Fruit fly (Drosophila melanogaster) whole organism, embryonic: Measurements from ENCODE around the gene Rh5.

Experiments used
- Abd-B ChIP-seq: fragments of 200-800 bp; sonication (Bioruptor generic); optimal IDR thresholded peaks from 2 replicates; lab custom pipeline; 2018; ENCODE audit warnings: missing biosample characterization, mild to moderate bottlenecking, missing genetic modification characterization, moderate library complexity
- Ada2b ChIP-seq: fragments of 200-800 bp; sonication (Bioruptor generic); IDR thresholded peaks from 2 replicates; pipeline ENCODE4 v1.3.6; 2022; ENCODE audit warnings: missing biosample characterization, missing genetic modification characterization
- CG10274 ChIP-seq: fragments of 200-800 bp; sonication (Bioruptor generic); optimal IDR thresholded peaks from 3 replicates; lab custom pipeline; 2017; ENCODE audit warnings: missing biosample characterization, mild to moderate bottlenecking, missing genetic modification characterization
- CG10959 ChIP-seq: fragments of 200-800 bp; sonication (Bioruptor generic); IDR thresholded peaks from 2 replicates; pipeline ENCODE4 v1.3.6; 2022; ENCODE audit warnings: missing biosample characterization, missing genetic modification characterization
- CG14667 ChIP-seq: fragments of 200-800 bp; sonication (Bioruptor generic); IDR thresholded peaks from 2 replicates; pipeline ENCODE4 v1.3.6; 2022; ENCODE audit warnings: missing biosample characterization, missing genetic modification characterization
- CG14860 ChIP-seq: fragments of 200-800 bp; sonication (Bioruptor generic); IDR thresholded peaks from 3 replicates; pipeline ENCODE4 v1.3.6; 2022; ENCODE audit warnings: missing biosample characterization, missing genetic modification characterization; ENCODE audit not compliant: partially characterized antibody
- CG1602 ChIP-seq: fragments of 200-800 bp; sonication (Bioruptor generic); optimal IDR thresholded peaks from 3 replicates; lab custom pipeline; 2016; ENCODE audit warnings: missing biosample characterization, missing genetic modification characterization
- CG17568 ChIP-seq: fragments of 200-800 bp; sonication (Bioruptor generic); optimal IDR thresholded peaks from 2 replicates; lab custom pipeline; 2018; ENCODE audit warnings: missing biosample characterization, mild to moderate bottlenecking, missing genetic modification characterization, moderate library complexity
- CG17612 ChIP-seq: fragments of 200-800 bp; sonication (Bioruptor generic); IDR thresholded peaks from 2 replicates; pipeline ENCODE4 v1.3.6; 2022; ENCODE audit warnings: missing biosample characterization, missing genetic modification characterization
- CG17912 ChIP-seq: fragments of 200-800 bp; sonication (Bioruptor generic); optimal IDR thresholded peaks from 2 replicates; lab custom pipeline; 2018; ENCODE audit warnings: missing biosample characterization, mild to moderate bottlenecking, missing genetic modification characterization
- CG31224 ChIP-seq: fragments of 200-800 bp; sonication (Bioruptor generic); IDR thresholded peaks from 2 replicates; pipeline ENCODE4 v1.3.6; 2022; ENCODE audit warnings: missing biosample characterization, missing genetic modification characterization
- CG31388 ChIP-seq: fragments of 200-800 bp; sonication (Bioruptor generic); optimal IDR thresholded peaks from 2 replicates; lab custom pipeline; 2016; ENCODE audit warnings: missing biosample characterization, missing genetic modification characterization
- CG3407 ChIP-seq: fragments of 200-800 bp; sonication (Bioruptor generic); optimal IDR thresholded peaks from 2 replicates; lab custom pipeline; 2018; ENCODE audit warnings: missing biosample characterization, mild to moderate bottlenecking, missing genetic modification characterization
- CG34224 ChIP-seq: fragments of 200-800 bp; sonication (Bioruptor generic); IDR thresholded peaks from 3 replicates; pipeline ENCODE4 v1.3.6; 2022; ENCODE audit warnings: missing biosample characterization, missing genetic modification characterization; ENCODE audit not compliant: partially characterized antibody
- CG34422 ChIP-seq: fragments of 200-800 bp; sonication (Bioruptor generic); IDR thresholded peaks from 3 replicates; pipeline ENCODE4 v1.3.6; 2022; ENCODE audit warnings: missing biosample characterization, missing genetic modification characterization
- CG3847 ChIP-seq: fragments of 200-800 bp; sonication (Bioruptor generic); IDR thresholded peaks from 2 replicates; pipeline ENCODE4 v1.3.6; 2022; ENCODE audit warnings: missing biosample characterization, missing genetic modification characterization
- CG3995 ChIP-seq: fragments of 200-800 bp; sonication (Bioruptor generic); optimal IDR thresholded peaks from 3 replicates; lab custom pipeline; 2016; ENCODE audit warnings: missing biosample characterization, missing genetic modification characterization
- CG4282 ChIP-seq: fragments of 200-800 bp; sonication (Bioruptor generic); optimal IDR thresholded peaks from 2 replicates; lab custom pipeline; 2016; ENCODE audit warnings: missing biosample characterization, missing genetic modification characterization
- CG43689 ChIP-seq: fragments of 200-800 bp; sonication (Bioruptor generic); IDR thresholded peaks from 2 replicates; pipeline ENCODE4 v1.3.6; 2022; ENCODE audit warnings: missing biosample characterization, missing genetic modification characterization
- CG7372 ChIP-seq: fragments of 200-800 bp; sonication (Bioruptor generic); IDR thresholded peaks from 2 replicates; pipeline ENCODE4 v1.3.6; 2022; ENCODE audit warnings: missing biosample characterization, missing genetic modification characterization
- CG9609 ChIP-seq: fragments of 200-800 bp; sonication (Bioruptor generic); optimal IDR thresholded peaks from 3 replicates; lab custom pipeline; 2016; ENCODE audit warnings: missing biosample characterization, missing genetic modification characterization
- CG9817 ChIP-seq: fragments of 200-800 bp; sonication (Bioruptor generic); optimal IDR thresholded peaks from 2 replicates; lab custom pipeline; 2018; ENCODE audit warnings: missing biosample characterization, mild to moderate bottlenecking, missing genetic modification characterization, moderate library complexity
- CHES-1-like ChIP-seq: fragments of 200-800 bp; sonication (Bioruptor generic); optimal IDR thresholded peaks from 2 replicates; lab custom pipeline; 2016; ENCODE audit warnings: missing biosample characterization, missing genetic modification characterization
- CkIIα-i1 ChIP-seq: fragments of 200-800 bp; sonication (Bioruptor generic); IDR thresholded peaks from 2 replicates; pipeline ENCODE4 v1.3.6; 2022; ENCODE audit warnings: missing biosample characterization, missing genetic modification characterization
- ERR ChIP-seq: fragments of 200-800 bp; sonication (Bioruptor generic); optimal IDR thresholded peaks from 2 replicates; lab custom pipeline; 2016; ENCODE audit warnings: missing biosample characterization, missing genetic modification characterization
- Ets97D ChIP-seq: fragments of 200-800 bp; sonication (Bioruptor generic); optimal IDR thresholded peaks from 3 replicates; lab custom pipeline; 2016; ENCODE audit warnings: missing biosample characterization, missing genetic modification characterization
- Fer2 ChIP-seq: fragments of 200-800 bp; sonication (Bioruptor generic); optimal IDR thresholded peaks from 2 replicates; lab custom pipeline; 2018; ENCODE audit warnings: missing biosample characterization, mild to moderate bottlenecking, missing genetic modification characterization, moderate library complexity
- HLHmδ ChIP-seq: fragments of 200-800 bp; sonication (Bioruptor generic); optimal IDR thresholded peaks from 2 replicates; lab custom pipeline; 2018; ENCODE audit warnings: missing biosample characterization, mild to moderate bottlenecking, missing genetic modification characterization, moderate library complexity
- Hr3 ChIP-seq: fragments of 200-800 bp; sonication (Bioruptor generic); optimal IDR thresholded peaks from 3 replicates; lab custom pipeline; 2016; ENCODE audit warnings: missing biosample characterization, missing genetic modification characterization
- Kr ChIP-seq: fragments of 200-800 bp; sonication (Bioruptor generic); optimal IDR thresholded peaks from 2 replicates; lab custom pipeline; 2017; ENCODE audit warnings: missing biosample characterization, mild to moderate bottlenecking, missing genetic modification characterization
- Nf-YC ChIP-seq: fragments of 200-800 bp; optimal IDR thresholded peaks from 3 replicates; lab custom pipeline; 2019; ENCODE audit warnings: missing biosample characterization, mild to moderate bottlenecking, missing genetic modification characterization, moderate library complexity
- Sox102F ChIP-seq: fragments of 200-800 bp; sonication (Bioruptor generic); optimal IDR thresholded peaks from 2 replicates; lab custom pipeline; 2018; ENCODE audit warnings: missing biosample characterization, mild to moderate bottlenecking, missing genetic modification characterization, moderate library complexity
- caup ChIP-seq: fragments of 200-800 bp; sonication (Bioruptor generic); optimal IDR thresholded peaks from 3 replicates; lab custom pipeline; 2017; ENCODE audit warnings: missing biosample characterization, mild to moderate bottlenecking, missing genetic modification characterization, moderate library complexity; ENCODE audit not compliant: severe bottlenecking
- emc ChIP-seq: fragments of 200-800 bp; sonication (Bioruptor generic); optimal IDR thresholded peaks from 2 replicates; lab custom pipeline; 2016; ENCODE audit warnings: missing biosample characterization, missing genetic modification characterization
- ems ChIP-seq: fragments of 200-800 bp; sonication (Bioruptor generic); optimal IDR thresholded peaks from 3 replicates; lab custom pipeline; 2016; ENCODE audit warnings: missing biosample characterization, missing genetic modification characterization
- exex ChIP-seq: fragments of 200-800 bp; sonication (Bioruptor generic); optimal IDR thresholded peaks from 4 replicates; lab custom pipeline; 2018; ENCODE audit warnings: missing biosample characterization, mild to moderate bottlenecking, missing genetic modification characterization, moderate library complexity
- lbe ChIP-seq: fragments of 200-800 bp; sonication (Bioruptor generic); optimal IDR thresholded peaks from 2 replicates; lab custom pipeline; 2016; ENCODE audit warnings: missing biosample characterization, mild to moderate bottlenecking, missing genetic modification characterization
- mam ChIP-seq: fragments of 200-800 bp; sonication (Bioruptor generic); optimal IDR thresholded peaks from 3 replicates; lab custom pipeline; 2016; ENCODE audit warnings: missing biosample characterization, missing genetic modification characterization
- oc ChIP-seq: fragments of 200-800 bp; sonication (Bioruptor generic); optimal IDR thresholded peaks from 2 replicates; lab custom pipeline; 2018; ENCODE audit warnings: missing biosample characterization, mild to moderate bottlenecking, missing genetic modification characterization, moderate library complexity
- psq ChIP-seq: fragments of 200-800 bp; sonication (Bioruptor generic); optimal IDR thresholded peaks from 2 replicates; lab custom pipeline; 2017; ENCODE audit warnings: missing biosample characterization, missing genetic modification characterization
- pum ChIP-seq: fragments of 200-800 bp; sonication (Bioruptor generic); optimal IDR thresholded peaks from 2 replicates; lab custom pipeline; 2016; ENCODE audit warnings: missing biosample characterization, missing genetic modification characterization
- trh ChIP-seq: fragments of 200-800 bp; sonication (Bioruptor generic); optimal IDR thresholded peaks from 2 replicates; lab custom pipeline; 2016; ENCODE audit warnings: missing biosample characterization, missing genetic modification characterization
- zen ChIP-seq: fragments of 200-800 bp; sonication (Bioruptor generic); optimal IDR thresholded peaks from 3 replicates; lab custom pipeline; 2018; ENCODE audit warnings: missing biosample characterization, mild to moderate bottlenecking, missing genetic modification characterization, moderate library complexity
- zen2 ChIP-seq: fragments of 200-800 bp; sonication (Bioruptor generic); IDR thresholded peaks from 3 replicates; pipeline ENCODE4 v1.3.6; 2022; ENCODE audit warnings: missing biosample characterization, missing genetic modification characterization; ENCODE audit not compliant: partially characterized antibody
- zfh2 ChIP-seq: fragments of 200-800 bp; sonication (Bioruptor generic); optimal IDR thresholded peaks from 2 replicates; lab custom pipeline; 2016; ENCODE audit warnings: missing biosample characterization, missing genetic modification characterization

The Rh5 gene

DNA sequence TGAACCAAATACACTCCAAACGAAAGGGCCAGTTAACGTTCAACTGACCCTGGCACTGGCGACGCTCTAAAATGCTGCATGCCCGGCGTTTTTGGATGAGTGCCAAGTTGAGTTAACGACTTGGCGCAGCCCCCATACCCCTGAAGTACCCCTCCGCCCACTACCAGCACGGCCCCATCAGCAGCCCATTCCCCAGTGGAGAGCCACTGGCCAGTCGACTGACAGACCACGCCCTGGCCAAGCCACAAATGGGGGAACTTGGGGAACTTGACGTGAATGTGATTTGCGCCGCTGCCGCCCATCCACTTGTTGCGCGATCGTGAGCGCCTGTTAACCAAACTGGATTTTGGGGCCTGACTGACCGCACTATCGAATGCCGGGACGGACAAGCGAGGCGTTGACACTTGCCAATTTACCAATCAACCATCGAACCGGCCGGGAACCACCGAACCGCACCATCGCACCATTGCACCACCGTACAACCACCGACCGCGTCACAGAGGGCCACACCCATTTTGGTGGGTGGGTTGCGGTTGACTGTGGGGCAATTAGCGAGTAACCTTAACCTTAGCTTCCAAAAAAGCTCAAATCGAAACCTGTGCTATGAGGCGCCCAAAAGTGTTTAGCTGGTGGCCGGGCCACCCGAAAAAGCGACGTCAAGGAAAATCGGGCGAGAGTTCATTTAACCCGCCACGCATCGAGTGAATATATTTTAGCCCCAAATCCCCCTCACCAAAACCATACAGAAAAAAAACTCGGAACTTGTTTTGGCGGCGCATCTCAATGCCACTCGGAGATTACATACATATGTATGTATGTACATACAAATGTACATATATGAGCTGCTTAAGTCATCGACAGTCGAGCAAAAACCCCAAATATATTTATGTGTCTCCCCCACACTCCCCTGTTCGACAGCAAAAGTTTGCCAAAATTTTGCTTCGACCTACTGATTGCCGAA, 2.2 kb upstream of the Rh5 start (continued):
- no peak for TF ChIP-seq CG7372 (GFP tag; lab: Robert Waterston, UW)
- no peak for TF ChIP-seq oc
- TF ChIP-seq CG10274 (GFP tag; lab: Kevin White, UChicago): no peak
- TF ChIP-seq caup (GFP tag; lab: Kevin White, UChicago): peak; percentile 16
- peak; percentile 44 for TF ChIP-seq Hr3 (GFP tag; lab: Kevin White, UChicago)
- TF ChIP-seq CG31224 (GFP tag; lab: Robert Waterston, UW): no peak

DNA sequence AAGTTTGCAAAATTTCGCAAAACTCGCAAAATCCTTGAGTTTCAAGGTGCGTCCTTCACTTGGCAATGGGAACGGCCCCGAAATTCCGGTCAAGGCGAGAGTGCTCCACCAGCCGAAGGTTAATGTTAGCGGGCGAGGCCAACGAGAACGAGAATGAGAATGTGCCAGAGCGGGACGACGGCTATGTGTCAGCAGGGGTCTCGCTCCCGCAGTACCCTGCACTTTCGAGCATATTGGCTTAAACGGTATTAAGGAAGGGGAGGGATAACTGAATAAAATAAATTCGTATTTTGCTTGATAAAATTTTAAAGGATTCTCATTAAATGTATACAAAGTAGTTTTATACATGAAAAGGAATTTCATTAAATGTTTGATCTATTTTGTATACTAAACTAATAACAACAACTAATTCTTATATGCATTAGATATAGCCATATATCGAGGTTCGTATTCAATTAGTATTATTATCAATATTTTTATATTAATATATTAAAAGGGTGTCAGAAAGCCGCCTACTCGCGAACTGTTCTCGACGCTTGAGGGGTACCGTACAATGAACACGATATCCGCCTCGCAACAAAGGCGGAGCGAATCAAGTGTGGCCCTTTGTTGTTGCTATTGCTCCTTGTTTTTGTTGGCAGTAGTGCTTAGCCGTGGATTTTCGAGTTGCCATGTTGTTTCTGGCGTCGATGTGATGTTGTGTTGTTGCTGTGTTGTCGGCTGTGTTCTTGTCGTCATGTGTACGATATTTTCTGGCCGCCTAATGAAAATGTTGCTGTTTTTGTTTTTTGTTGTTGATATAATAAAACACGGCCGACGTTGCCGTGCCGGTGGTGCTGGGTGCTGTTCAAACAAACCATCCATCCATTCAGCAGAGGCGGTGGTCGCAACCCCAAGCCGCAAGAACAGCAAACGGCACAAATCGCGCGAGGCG, 1.3 kb upstream of the Rh5 start:
- TF ChIP-seq CG17568 (GFP tag; lab: Kevin White, UChicago) (peak; percentile 80), psq (GFP tag; lab: Kevin White, UChicago) (peak; percentile 74), CG34422 (no peak), CG17612 (GFP tag; lab: Robert Waterston, UW) (no peak), CkIIα-i1 (GFP tag; lab: Robert Waterston, UW) (no peak), zen (tag; lab: Kevin White, UChicago) (peak; percentile 92), CG10959 (GFP tag; lab: Robert Waterston, UW) (no peak), zfh2 (peak; percentile 3), HLHmδ (GFP tag; lab: Kevin White, UChicago) (peak; percentile 56), CG17912 (GFP tag; lab: Kevin White, UChicago) (no peak), Fer2 (tag; lab: Kevin White, UChicago) (peak; percentile 86), ERR (peak; percentile 82), CG31388 (GFP tag; lab: Kevin White, UChicago) (peak; percentile 79), Sox102F (peak; percentile 93), Ets97D (GFP tag; lab: Kevin White, UChicago) (peak; percentile 2), mam (GFP tag; lab: Kevin White, UChicago) (peak; percentile 69), zen2 (GFP tag; lab: Robert Waterston, UW) (no peak), ems (GFP tag; lab: Kevin White, UChicago) (peak; percentile 73), CG1602 (peak; percentile 93), emc (GFP tag; lab: Kevin White, UChicago) (no peak), Abd-B (peak; percentile 94), CG9817 (tag; lab: Kevin White, UChicago) (peak; percentile 91), CHES-1-like (GFP tag; lab: Kevin White, UChicago) (peak; percentile 32), CG4282 (no peak), CG34224 (no peak), CG9609 (GFP tag; lab: Kevin White, UChicago) (peak; percentile 35), Kr (GFP tag; lab: Kevin White, UChicago) (no peak), lbe (GFP tag; lab: Kevin White, UChicago) (peak; percentile 73), CG14667 (no peak), CG14860 (GFP tag; lab: Robert Waterston, UW) (no peak), CG3847 (GFP tag; lab: Robert Waterston, UW) (no peak), pum (GFP tag; lab: Kevin White, UChicago) (peak; percentile 62), CG43689 (no peak), trh (GFP tag; lab: Kevin White, UChicago) (peak; percentile 88), Nf-YC (peak; percentile 87), CG10274 (GFP tag; lab: Kevin White, UChicago) (peak; percentile 95), Ada2b (GFP tag; lab: Robert Waterston, UW) (no peak), exex (tag; lab: Kevin White, UChicago) (peak; percentile 75), CG3995 (GFP tag; lab: Kevin White, UChicago) (peak; percentile 45), CG3407 (GFP tag; lab: Kevin White, UChicago) (peak; percentile 86)
